Worm (Caenorhabditis elegans) whole organism, L4 larva: Measurements from ENCODE around the gene rsp-4.
A peak's percentile ranks its signal among the peaks of the same experiment; 100 is the strongest.
"Not testable (repeated sequence)": the region's sequence is repeated elsewhere in the genome, so short reads cannot be mapped to it uniquely, and the experiment has no call there.

Experiments used
- D1046.2 ChIP-seq: fragments of 200-800 bp; sonication (Bioruptor generic); IDR thresholded peaks from 2 replicates; pipeline ENCODE4 v1.3.6; 2022; ENCODE audit warnings: missing genetic modification characterization, missing compliant biosample characterization
- T20F7.1 ChIP-seq: fragments of 200-800 bp; sonication (Bioruptor generic); optimal IDR thresholded peaks from 2 replicates; lab custom pipeline; 2018; ENCODE audit warnings: mild to moderate bottlenecking, missing genetic modification characterization, missing compliant biosample characterization
- T26A8.4 ChIP-seq: fragments of 200-800 bp; sonication (Bioruptor generic); IDR thresholded peaks from 2 replicates; pipeline ENCODE4 v1.3.6; 2022; ENCODE audit warnings: missing genetic modification characterization, missing compliant biosample characterization
- Y48G9A.11 ChIP-seq: fragments of 200-800 bp; sonication (Bioruptor generic); IDR thresholded peaks from 2 replicates; pipeline ENCODE4 v1.3.6; 2022; ENCODE audit warnings: missing genetic modification reagents, missing genetic modification characterization, missing compliant biosample characterization
- ZK337.2 ChIP-seq: fragments of 200-800 bp; sonication (Bioruptor generic); IDR thresholded peaks from 2 replicates; pipeline ENCODE4 v1.3.6; 2022; ENCODE audit warnings: missing genetic modification reagents, missing genetic modification characterization, missing compliant biosample characterization
- ceh-20 ChIP-seq: fragments of 200-800 bp; sonication (Bioruptor generic); IDR thresholded peaks from 2 replicates; pipeline ENCODE4 v1.3.6; 2022; ENCODE audit warnings: missing genetic modification reagents, missing genetic modification characterization, missing compliant biosample characterization
- ceh-44 ChIP-seq: fragments of 200-800 bp; sonication (Bioruptor generic); IDR thresholded peaks from 2 replicates; pipeline ENCODE4 v1.3.6; 2022; ENCODE audit warnings: missing genetic modification reagents, missing genetic modification characterization, missing compliant biosample characterization
- ctbp-1 ChIP-seq: fragments of 200-800 bp; sonication (Bioruptor generic); IDR thresholded peaks from 2 replicates; pipeline ENCODE4 v1.3.6; 2022; ENCODE audit warnings: missing genetic modification reagents, missing genetic modification characterization, missing compliant biosample characterization
- daf-16 ChIP-seq, 3 experiments: sonication (generic microtip); optimal IDR thresholded peaks; 2 replicates each; lab custom pipeline; 2016 to 2017; ENCODE audit warnings: missing genetic modification characterization in 3 of 3, missing genetic modification reagents in 3 of 3, mild to moderate bottlenecking in 2 of 3, missing compliant biosample characterization in 2 of 3, missing biosample characterization in 1 of 3, moderate library complexity in 1 of 3
- dmd-6 ChIP-seq: fragments of 200-800 bp; sonication (Bioruptor generic); IDR thresholded peaks from 2 replicates; pipeline ENCODE4 v1.3.6; 2022; ENCODE audit warnings: missing genetic modification reagents, missing genetic modification characterization, missing compliant biosample characterization
- dmd-9 ChIP-seq: fragments of 200-800 bp; sonication (Bioruptor generic); IDR thresholded peaks from 2 replicates; pipeline ENCODE4 v1.3.6; 2022; ENCODE audit warnings: missing genetic modification reagents, missing genetic modification characterization, missing compliant biosample characterization
- dpl-1 ChIP-seq: fragments of 150-350 bp; optimal IDR thresholded peaks from 2 replicates; lab custom pipeline; 2014; ENCODE audit warnings: missing biosample characterization, missing genetic modification reagents, missing genetic modification characterization
- duxl-1 ChIP-seq: sonication (generic microtip); optimal IDR thresholded peaks from 2 replicates; lab custom pipeline; 2016; ENCODE audit warnings: mild to moderate bottlenecking, missing genetic modification characterization, moderate library complexity, missing compliant biosample characterization; ENCODE audit not compliant: poor library complexity
- egl-43 ChIP-seq: fragments of 200-800 bp; sonication (Bioruptor generic); IDR thresholded peaks from 2 replicates; pipeline ENCODE4 v1.3.6; 2022; ENCODE audit warnings: missing genetic modification reagents, missing genetic modification characterization, missing compliant biosample characterization
- hif-1 ChIP-seq, 2 experiments: sonication (generic microtip); optimal IDR thresholded peaks; 2 replicates each; lab custom pipeline; 2016 to 2017; ENCODE audit warnings: missing compliant biosample characterization in 2 of 2, missing genetic modification characterization in 2 of 2, missing genetic modification reagents in 2 of 2, missing genotype in 2 of 2, mild to moderate bottlenecking in 1 of 2
- hlh-11 ChIP-seq: fragments of 200-800 bp; sonication (Bioruptor generic); optimal IDR thresholded peaks from 2 replicates; lab custom pipeline; 2018; ENCODE audit warnings: mild to moderate bottlenecking, missing genetic modification characterization, missing compliant biosample characterization
- hlh-30 ChIP-seq: sonication (generic microtip); optimal IDR thresholded peaks from 2 replicates; lab custom pipeline; 2017; ENCODE audit warnings: antibody characterized with exemption, mild to moderate bottlenecking, missing genetic modification characterization, missing compliant biosample characterization; ENCODE audit not compliant: insufficient read depth
- hmg-1.1 ChIP-seq: fragments of 200-800 bp; sonication (Bioruptor generic); IDR thresholded peaks from 2 replicates; pipeline ENCODE4 v1.3.6; 2022; ENCODE audit warnings: missing genetic modification reagents, missing genetic modification characterization, missing compliant biosample characterization
- lim-7 ChIP-seq: fragments of 200-800 bp; sonication (Bioruptor generic); IDR thresholded peaks from 2 replicates; pipeline ENCODE4 v1.3.6; 2022; ENCODE audit warnings: missing genetic modification characterization, missing compliant biosample characterization
- lin-1 ChIP-seq: fragments of 200-800 bp; sonication (Bioruptor generic); IDR thresholded peaks from 2 replicates; pipeline ENCODE4 v1.3.6; 2022; ENCODE audit warnings: missing genetic modification reagents, missing genetic modification characterization, missing compliant biosample characterization
- lin-38 ChIP-seq: fragments of 200-800 bp; sonication (Bioruptor generic); IDR thresholded peaks from 2 replicates; pipeline ENCODE4 v1.3.6; 2022; ENCODE audit warnings: missing genetic modification reagents, missing genetic modification characterization, missing compliant biosample characterization
- lsy-2 ChIP-seq, 2 experiments: fragments of 150-350 bp in 1 of 2; sonication (generic microtip) in 1 of 2; optimal IDR thresholded peaks; 2 replicates each; lab custom pipeline; 2014 to 2017; ENCODE audit warnings: missing biosample characterization in 2 of 2, missing genetic modification characterization in 2 of 2
- madf-5 ChIP-seq, 2 experiments: fragments of 200-800 bp; sonication (Bioruptor generic); IDR thresholded peaks; 2 replicates each; pipeline ENCODE4 v1.3.6; 2022; ENCODE audit warnings: missing compliant biosample characterization in 2 of 2, missing genetic modification characterization in 2 of 2
- madf-9 ChIP-seq: fragments of 200-800 bp; sonication (Bioruptor generic); conservative IDR thresholded peaks from 2 replicates; pipeline ENCODE4 v1.3.6; 2022; ENCODE audit warnings: missing genetic modification reagents, missing genetic modification characterization, missing compliant biosample characterization
- mdt-29 ChIP-seq: fragments of 200-800 bp; sonication (Bioruptor generic); IDR thresholded peaks from 2 replicates; pipeline ENCODE4 v1.3.6; 2022; ENCODE audit warnings: missing genetic modification reagents, missing genetic modification characterization, missing compliant biosample characterization
- mep-1 ChIP-seq: fragments of 150-350 bp; sonication (generic microtip); optimal IDR thresholded peaks from 3 replicates; lab custom pipeline; 2014; ENCODE audit warnings: missing biosample characterization, missing genetic modification characterization
- mes-2 ChIP-seq: sonication (generic microtip); optimal IDR thresholded peaks from 2 replicates; lab custom pipeline; 2016; ENCODE audit warnings: missing genotype, mild to moderate bottlenecking, missing genetic modification characterization, missing compliant biosample characterization; ENCODE audit not compliant: poor library complexity, severe bottlenecking
- nhr-28 ChIP-seq: fragments of 150-350 bp; optimal IDR thresholded peaks from 2 replicates; lab custom pipeline; 2014; ENCODE audit warnings: missing biosample characterization, missing genetic modification characterization
- nhr-41 ChIP-seq: fragments of 200-800 bp; sonication (Bioruptor generic); IDR thresholded peaks from 2 replicates; pipeline ENCODE4 v1.3.6; 2022; ENCODE audit warnings: missing genetic modification reagents, missing genetic modification characterization, missing compliant biosample characterization
- nhr-48 ChIP-seq: sonication (generic microtip); optimal IDR thresholded peaks from 2 replicates; lab custom pipeline; 2016; ENCODE audit warnings: mild to moderate bottlenecking, missing genetic modification characterization, missing compliant biosample characterization
- nhr-6 ChIP-seq: fragments of 150-350 bp; optimal IDR thresholded peaks from 2 replicates; lab custom pipeline; 2014; ENCODE audit warnings: missing biosample characterization, missing genetic modification characterization
- nhr-77 ChIP-seq: fragments of 150-350 bp; optimal IDR thresholded peaks from 2 replicates; lab custom pipeline; 2014; ENCODE audit warnings: missing biosample characterization, missing genetic modification characterization
- pha-4 ChIP-seq, 2 experiments: fragments of 150-350 bp in 1 of 2; fragments of 200-800 bp in 1 of 2; sonication (Bioruptor generic) in 1 of 2; IDR thresholded peaks in 1 of 2; optimal IDR thresholded peaks in 1 of 2; 2 replicates each; pipeline versions ENCODE4 v1.3.6 to Lab custom; 2014 to 2022; ENCODE audit warnings: missing genetic modification characterization in 2 of 2, missing genetic modification reagents in 2 of 2, missing biosample characterization in 1 of 2, missing compliant biosample characterization in 1 of 2
- php-3 ChIP-seq: fragments of 200-800 bp; sonication (Bioruptor generic); IDR thresholded peaks from 2 replicates; pipeline ENCODE4 v1.3.6; 2022; ENCODE audit warnings: missing genetic modification reagents, missing genetic modification characterization, missing compliant biosample characterization
- rbr-2 ChIP-seq: sonication (generic microtip); optimal IDR thresholded peaks from 2 replicates; lab custom pipeline; 2016; ENCODE audit warnings: missing genotype, missing genetic modification characterization, missing compliant biosample characterization
- saeg-2 ChIP-seq: fragments of 200-800 bp; sonication (Bioruptor generic); IDR thresholded peaks from 2 replicates; pipeline ENCODE4 v1.3.6; 2022; ENCODE audit warnings: missing genetic modification reagents, missing genetic modification characterization, missing compliant biosample characterization
- set-16 ChIP-seq: fragments of 200-800 bp; sonication (Bioruptor generic); IDR thresholded peaks from 2 replicates; pipeline ENCODE4 v1.3.6; 2022; ENCODE audit warnings: missing genetic modification reagents, missing genetic modification characterization, missing compliant biosample characterization
- snpc-1.2 ChIP-seq: fragments of 200-800 bp; sonication (Bioruptor generic); IDR thresholded peaks from 2 replicates; pipeline ENCODE4 v1.3.6; 2022; ENCODE audit warnings: missing genetic modification reagents, missing genetic modification characterization, missing compliant biosample characterization
- tra-1 ChIP-seq: fragments of 200-800 bp; sonication (Bioruptor generic); IDR thresholded peaks from 2 replicates; pipeline ENCODE4 v1.3.6; 2022; ENCODE audit warnings: missing genetic modification reagents, missing genetic modification characterization, missing compliant biosample characterization
- unc-130 ChIP-seq: sonication (generic microtip); optimal IDR thresholded peaks from 2 replicates; lab custom pipeline; 2016; ENCODE audit warnings: missing genetic modification reagents, missing genetic modification characterization, missing compliant biosample characterization
- vab-7 ChIP-seq: fragments of 200-800 bp; sonication (Bioruptor generic); IDR thresholded peaks from 2 replicates; pipeline ENCODE4 v1.3.6; 2022; ENCODE audit warnings: missing genetic modification reagents, missing genetic modification characterization, missing compliant biosample characterization
- zfp-3 ChIP-seq: fragments of 200-800 bp; sonication (Bioruptor generic); conservative IDR thresholded peaks from 2 replicates; pipeline ENCODE4 v1.3.6; 2022; ENCODE audit warnings: missing genetic modification reagents, missing genetic modification characterization, missing compliant biosample characterization

Gene rsp-4

DNA sequence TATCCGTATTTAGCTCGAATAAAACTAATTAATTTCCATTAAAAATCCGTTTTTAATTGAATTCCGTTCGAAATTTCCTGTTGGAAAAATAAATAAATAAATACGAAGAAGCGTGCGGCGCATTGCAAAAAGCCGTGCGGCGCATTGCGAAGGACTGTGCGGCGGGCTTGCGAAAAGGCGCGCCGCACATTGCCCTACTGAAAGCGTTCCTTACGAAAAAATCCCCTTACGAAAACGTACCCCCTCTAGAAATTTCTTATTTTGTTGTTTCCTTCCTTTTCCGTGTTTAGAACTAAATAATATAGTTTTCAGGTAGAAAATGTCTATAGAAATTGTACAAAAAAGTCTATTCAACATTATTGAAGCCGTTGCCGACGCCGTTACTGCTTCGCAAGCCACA lies 38.3 kb downstream of the rsp-4 start, which contains the start of gene F09E5.8:
TSS of gene F09E5.8 (plus strand) at position 313 of the 400 bp plus-strand sequence.
- 0 out of 2 replicates have a peak, but pooled peaks have one; percentile 63 for TF ChIP-seq vab-7 (GFP tag; lab: Robert Waterston, UW)
- TF ChIP-seq hmg-1.1 (GFP tag; lab: Robert Waterston, UW) = peak; percentile 78
- TF ChIP-seq ctbp-1 = 0 out of 2 replicates have a peak, but pooled peaks have one; percentile 39
- peak; percentile 23; the same call in 1 of the 2 replicates for TF ChIP-seq dmd-6 (GFP tag; lab: Robert Waterston, UW)
- TF ChIP-seq ceh-20 (GFP tag; lab: Robert Waterston, UW) = 0 out of 2 replicates have a peak, but pooled peaks have one; percentile 25
- TF ChIP-seq T26A8.4 = peak; percentile 81
- peak; percentile 82 for TF ChIP-seq lin-38
- TF ChIP-seq lin-1 (GFP tag; lab: Robert Waterston, UW) = 0 out of 2 replicates have a peak, but pooled peaks have one; percentile 41
- peak; percentile 63; the same call in 1 of the 2 replicates for TF ChIP-seq pha-4 (GFP tag; IDR thresholded peaks at IDR 0.05; lab: Robert Waterston, UW)
- TF ChIP-seq pha-4 (tag; optimal IDR thresholded peaks at IDR 0.05; lab: Kevin White, UChicago) = not testable (repeated sequence)

DNA sequence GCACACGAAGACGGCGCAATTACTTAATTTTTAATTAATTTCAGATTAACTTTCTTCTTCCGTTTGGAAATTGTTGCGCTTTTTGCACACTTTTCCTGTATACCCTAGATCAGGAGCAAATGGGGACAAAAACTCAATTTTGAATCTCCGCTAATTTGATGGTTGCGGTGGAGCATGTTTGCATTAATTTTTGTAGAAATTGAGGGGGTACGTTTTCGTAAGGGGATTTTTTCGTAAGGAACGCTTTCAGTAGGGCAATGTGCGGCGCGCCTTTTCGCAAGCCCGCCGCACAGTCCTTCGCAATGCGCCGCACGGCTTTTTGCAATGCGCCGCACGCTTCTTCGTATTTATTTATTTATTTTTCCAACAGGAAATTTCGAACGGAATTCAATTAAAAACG lies 42.3 kb downstream of the rsp-4 start:
- TF ChIP-seq nhr-41 (GFP tag; lab: Robert Waterston, UW) (peak; percentile 56; the same call in 1 of the 2 replicates), Y48G9A.11 (GFP tag; lab: Robert Waterston, UW) (peak; percentile 86), pha-4 (GFP tag; IDR thresholded peaks at IDR 0.05; lab: Robert Waterston, UW) (peak; percentile 93), ZK337.2 (GFP tag; lab: Robert Waterston, UW) (peak; percentile 21; the same call in 1 of the 2 replicates), ctbp-1 (peak; percentile 95), hmg-1.1 (GFP tag; lab: Robert Waterston, UW) (peak; percentile 94), D1046.2 (peak; percentile 83; the same call in 1 of the 2 replicates), saeg-2 (GFP tag; lab: Robert Waterston, UW) (peak; percentile 90), madf-5 (GFP tag; IDR thresholded peaks at IDR 0.05; lab: Robert Waterston, UW) (peak in 1 of 2 experiments; percentile 86; a peak in 2 of 4 replicates), mep-1 (tag; lab: Kevin White, UChicago) (peak; percentile 58), lin-1 (GFP tag; lab: Robert Waterston, UW) (peak; percentile 88), mes-2 (tag; lab: Kevin White, UChicago) (peak; percentile 85), egl-43 (GFP tag; lab: Robert Waterston, UW) (peak; percentile 91), php-3 (GFP tag; lab: Robert Waterston, UW) (peak; percentile 92), ceh-44 (GFP tag; lab: Robert Waterston, UW) (peak; percentile 84), vab-7 (GFP tag; lab: Robert Waterston, UW) (peak; percentile 90), dmd-9 (GFP tag; lab: Robert Waterston, UW) (peak; percentile 85; the same call in 1 of the 2 replicates), snpc-1.2 (GFP tag; lab: Robert Waterston, UW) (peak; percentile 85), hif-1 (tag; optimal IDR thresholded peaks at IDR 0.05; lab: Kevin White, UChicago) (peak in 1 of 2 experiments; percentile 12), tra-1 (peak; percentile 88), daf-16 (tag; optimal IDR thresholded peaks at IDR 0.05; lab: Kevin White, UChicago) (peak; percentile 6), dmd-6 (GFP tag; lab: Robert Waterston, UW) (peak; percentile 90), duxl-1 (tag; lab: Kevin White, UChicago) (peak; percentile 43), T20F7.1 (GFP tag; lab: Kevin White, UChicago) (peak; percentile 25), nhr-77 (tag; lab: Kevin White, UChicago) (peak; percentile 27), set-16 (peak; percentile 65; the same call in 1 of the 2 replicates), dpl-1 (GFP tag; lab: Kevin White, UChicago) (peak; percentile 78), lsy-2 (tag; optimal IDR thresholded peaks at IDR 0.05; lab: Kevin White, UChicago) (peak; percentile 26 to 73), mdt-29 (GFP tag; lab: Robert Waterston, UW) (peak; percentile 67; the same call in 1 of the 2 replicates), unc-130 (GFP tag; lab: Kevin White, UChicago) (peak; percentile 15), nhr-48 (peak; percentile 0), lim-7 (peak; percentile 59), nhr-28 (tag; lab: Kevin White, UChicago) (peak; percentile 48), hlh-30 (tag; lab: Kevin White, UChicago) (peak; percentile 8), ceh-20 (GFP tag; lab: Robert Waterston, UW) (peak; percentile 93), hlh-11 (tag; lab: Kevin White, UChicago) (peak; percentile 39), rbr-2 (tag; lab: Kevin White, UChicago) (peak; percentile 21), nhr-6 (tag; lab: Kevin White, UChicago) (peak; percentile 41), lin-38 (peak; percentile 99), madf-9 (GFP tag; lab: Robert Waterston, UW) (peak; percentile 72), T26A8.4 (peak; percentile 97), zfp-3 (GFP tag; lab: Robert Waterston, UW) (peak; percentile 89)
- TF ChIP-seq pha-4 (tag; optimal IDR thresholded peaks at IDR 0.05; lab: Kevin White, UChicago); daf-16 (GFP tag; optimal IDR thresholded peaks at IDR 0.05; lab: Kevin White, UChicago): not testable (repeated sequence)
